Fruit fly (Drosophila melanogaster) whole organism, embryonic: ENCODE measurements around the gene CG7974.
A peak's percentile ranks its signal among the peaks of the same experiment; 100 is the strongest.

Experiments
- Abd-B ChIP-seq: fragments of 200-800 bp; sonication (Bioruptor generic); optimal IDR thresholded peaks from 2 replicates; lab custom pipeline; 2018; ENCODE audit warnings: missing biosample characterization, mild to moderate bottlenecking, missing genetic modification characterization, moderate library complexity
- Adf1 ChIP-seq: fragments of 200-800 bp; sonication (Bioruptor generic); IDR thresholded peaks from 2 replicates; pipeline ENCODE4 v1.3.6; 2022; ENCODE audit warnings: missing biosample characterization, missing genetic modification characterization
- Aef1 ChIP-seq: fragments of 200-800 bp; sonication (Bioruptor generic); IDR thresholded peaks from 3 replicates; pipeline ENCODE4 v1.3.6; 2022; ENCODE audit warnings: missing biosample characterization, missing genetic modification characterization
- Antp ChIP-seq: fragments of 200-800 bp; sonication (Bioruptor generic); optimal IDR thresholded peaks from 3 replicates; lab custom pipeline; 2016; ENCODE audit warnings: missing biosample characterization, missing genetic modification characterization
- Awh ChIP-seq: fragments of 200-800 bp; sonication (Bioruptor generic); IDR thresholded peaks from 2 replicates; pipeline ENCODE4, ENCODE4 v1.3.6; 2022; ENCODE audit warnings: missing biosample characterization, missing genetic modification characterization
- CG10267 ChIP-seq: fragments of 200-800 bp; sonication (Bioruptor generic); optimal IDR thresholded peaks from 2 replicates; lab custom pipeline; 2018; ENCODE audit warnings: missing biosample characterization, mild to moderate bottlenecking, missing genetic modification characterization, moderate library complexity
- CG10565 ChIP-seq: fragments of 200-800 bp; sonication (Bioruptor generic); optimal IDR thresholded peaks from 3 replicates; lab custom pipeline; 2016; ENCODE audit warnings: missing biosample characterization, mild to moderate bottlenecking, missing genetic modification characterization
- CG11456 ChIP-seq: fragments of 200-800 bp; sonication (Bioruptor generic); IDR thresholded peaks from 3 replicates; pipeline ENCODE4 v1.3.6; 2022; ENCODE audit warnings: missing biosample characterization, missing genetic modification characterization
- CG13287 ChIP-seq: fragments of 200-800 bp; sonication (Bioruptor generic); IDR thresholded peaks from 2 replicates; pipeline ENCODE4 v1.3.6; 2022; ENCODE audit warnings: missing biosample characterization, missing genetic modification characterization; ENCODE audit not compliant: partially characterized antibody
- CG13775 ChIP-seq: fragments of 200-800 bp; sonication (Bioruptor generic); optimal IDR thresholded peaks from 3 replicates; lab custom pipeline; 2017; ENCODE audit warnings: missing biosample characterization, mild to moderate bottlenecking, missing genetic modification characterization
- CG14441 ChIP-seq: fragments of 200-800 bp; sonication (Bioruptor generic); IDR thresholded peaks from 2 replicates; pipeline ENCODE4 v1.3.6; 2022; ENCODE audit warnings: missing biosample characterization, missing genetic modification characterization
- CG2120 ChIP-seq: fragments of 200-800 bp; sonication (Bioruptor generic); optimal IDR thresholded peaks from 3 replicates; lab custom pipeline; 2016; ENCODE audit warnings: missing biosample characterization, missing genetic modification characterization
- CG2202 ChIP-seq: fragments of 200-800 bp; sonication (Bioruptor generic); optimal IDR thresholded peaks from 2 replicates; lab custom pipeline; 2018; ENCODE audit warnings: missing biosample characterization, mild to moderate bottlenecking, missing genetic modification characterization
- CG4707 ChIP-seq: fragments of 200-800 bp; sonication (Bioruptor generic); optimal IDR thresholded peaks from 2 replicates; lab custom pipeline; 2018; ENCODE audit warnings: missing biosample characterization, mild to moderate bottlenecking, missing genetic modification characterization, moderate library complexity
- CG6813 ChIP-seq: fragments of 200-800 bp; sonication (Bioruptor generic); optimal IDR thresholded peaks from 2 replicates; lab custom pipeline; 2017; ENCODE audit warnings: missing biosample characterization, missing genetic modification characterization, mild to moderate bottlenecking, moderate library complexity, missing genetic modification reagents
- CG6854 ChIP-seq: fragments of 200-800 bp; sonication (Bioruptor generic); optimal IDR thresholded peaks from 3 replicates; lab custom pipeline; 2017; ENCODE audit warnings: missing biosample characterization, mild to moderate bottlenecking, missing genetic modification characterization
- CG7745 ChIP-seq: fragments of 200-800 bp; sonication (Bioruptor generic); optimal IDR thresholded peaks from 2 replicates; lab custom pipeline; 2018; ENCODE audit warnings: missing biosample characterization, mild to moderate bottlenecking, missing genetic modification characterization, moderate library complexity
- Chrac-16 ChIP-seq: fragments of 200-800 bp; sonication (Bioruptor generic); optimal IDR thresholded peaks from 3 replicates; lab custom pipeline; 2016; ENCODE audit warnings: missing biosample characterization, missing genetic modification characterization
- CkIIα-i1 ChIP-seq: fragments of 200-800 bp; sonication (Bioruptor generic); IDR thresholded peaks from 2 replicates; pipeline ENCODE4 v1.3.6; 2022; ENCODE audit warnings: missing biosample characterization, missing genetic modification characterization
- Dip3 ChIP-seq: fragments of 200-800 bp; sonication (Bioruptor generic); optimal IDR thresholded peaks from 3 replicates; lab custom pipeline; 2016; ENCODE audit warnings: missing biosample characterization, missing genetic modification characterization
- Gsc ChIP-seq: fragments of 200-800 bp; sonication (Bioruptor generic); IDR thresholded peaks from 2 replicates; pipeline ENCODE4 v1.3.6; 2022; ENCODE audit warnings: missing biosample characterization, missing genetic modification characterization
- HLH3B ChIP-seq: fragments of 200-800 bp; sonication (Bioruptor generic); IDR thresholded peaks from 2 replicates; pipeline ENCODE4 v1.3.6; 2022; ENCODE audit warnings: missing biosample characterization, missing genetic modification characterization
- Hr51 ChIP-seq, 2 experiments: fragments of 200-800 bp; sonication (Bioruptor generic); optimal IDR thresholded peaks; 2 replicates in 1 of 2; 3 replicates in 1 of 2; lab custom pipeline; 2016 to 2018; ENCODE audit warnings: missing biosample characterization in 2 of 2, missing genetic modification characterization in 2 of 2, mild to moderate bottlenecking in 1 of 2, moderate library complexity in 1 of 2
- Hr78 ChIP-seq, 2 experiments: fragments of 200-800 bp in 1 of 2; fragments of >200 bp in 1 of 2; sonication (Bioruptor generic) in 1 of 2; optimal IDR thresholded peaks; 2 replicates each; lab custom pipeline; 2017 to 2019; ENCODE audit warnings: missing biosample characterization in 2 of 2, missing genetic modification characterization in 2 of 2, mild to moderate bottlenecking in 1 of 2, moderate library complexity in 1 of 2
- MTF-1 ChIP-seq: fragments of 200-800 bp; sonication (Bioruptor generic); optimal IDR thresholded peaks from 2 replicates; lab custom pipeline; 2018; ENCODE audit warnings: missing biosample characterization, mild to moderate bottlenecking, missing genetic modification characterization, borderline replicate concordance
- Rfx ChIP-seq: fragments of 200-800 bp; sonication (Bioruptor generic); IDR thresholded peaks from 2 replicates; pipeline ENCODE4 v1.3.6; 2022; ENCODE audit warnings: missing biosample characterization, missing genetic modification characterization
- YL-1 ChIP-seq: fragments of 200-800 bp; sonication (Bioruptor generic); optimal IDR thresholded peaks from 3 replicates; lab custom pipeline; 2017; ENCODE audit warnings: missing biosample characterization, mild to moderate bottlenecking, missing genetic modification characterization
- az2 ChIP-seq: fragments of 200-800 bp; sonication (Bioruptor generic); optimal IDR thresholded peaks from 3 replicates; lab custom pipeline; 2016; ENCODE audit warnings: missing biosample characterization, missing genetic modification characterization
- bsh ChIP-seq, 2 experiments: fragments of 200-800 bp; sonication (Bioruptor generic); optimal IDR thresholded peaks; 2 replicates each; lab custom pipeline; 2017 to 2018; ENCODE audit warnings: mild to moderate bottlenecking in 2 of 2, missing biosample characterization in 2 of 2, missing genetic modification characterization in 2 of 2, moderate library complexity in 1 of 2
- danr ChIP-seq: fragments of 200-800 bp; sonication (Bioruptor generic); IDR thresholded peaks from 2 replicates; pipeline ENCODE4 v1.3.6; 2022; ENCODE audit warnings: missing biosample characterization, missing genetic modification characterization
- dpn ChIP-seq, 2 experiments: fragments of 200-800 bp; sonication (Bioruptor generic); optimal IDR thresholded peaks; 3 replicates each; lab custom pipeline; 2016; ENCODE audit warnings: missing biosample characterization in 2 of 2, missing genetic modification characterization in 2 of 2
- dysf ChIP-seq: fragments of 200-800 bp; sonication (Bioruptor generic); IDR thresholded peaks from 3 replicates; pipeline ENCODE4 v1.3.6; 2022; ENCODE audit warnings: missing biosample characterization, missing genetic modification characterization
- gce ChIP-seq: fragments of 200-800 bp; sonication (Bioruptor generic); IDR thresholded peaks from 3 replicates; pipeline ENCODE4 v1.3.6; 2022; ENCODE audit warnings: missing biosample characterization, missing genetic modification characterization
- klu ChIP-seq: fragments of 200-800 bp; sonication (Bioruptor generic); IDR thresholded peaks from 2 replicates; pipeline ENCODE4 v1.3.6; 2022; ENCODE audit warnings: missing biosample characterization, missing genetic modification characterization
- luna ChIP-seq: fragments of 200-800 bp; sonication (Bioruptor generic); optimal IDR thresholded peaks from 2 replicates; lab custom pipeline; 2016; ENCODE audit warnings: missing biosample characterization, missing genetic modification characterization
- mam ChIP-seq: fragments of 200-800 bp; sonication (Bioruptor generic); optimal IDR thresholded peaks from 3 replicates; lab custom pipeline; 2016; ENCODE audit warnings: missing biosample characterization, missing genetic modification characterization
- oc ChIP-seq: fragments of 200-800 bp; sonication (Bioruptor generic); optimal IDR thresholded peaks from 2 replicates; lab custom pipeline; 2018; ENCODE audit warnings: missing biosample characterization, mild to moderate bottlenecking, missing genetic modification characterization, moderate library complexity
- pan ChIP-seq, 4 experiments: fragments of >200 bp in 3 of 4; fragments of 200-800 bp in 1 of 4; sonication (Bioruptor generic) in 1 of 4; optimal IDR thresholded peaks in 3 of 4; IDR thresholded peaks in 1 of 4; 2 replicates each; pipeline versions ENCODE4 v1.3.6 to Lab custom; 2017 to 2022; ENCODE audit warnings: missing biosample characterization in 2 of 4, missing genetic modification characterization in 2 of 4, mixed read lengths in 1 of 4
- pita ChIP-seq: fragments of 200-800 bp; sonication (Bioruptor generic); optimal IDR thresholded peaks from 2 replicates; lab custom pipeline; 2017; ENCODE audit warnings: missing biosample characterization, mild to moderate bottlenecking, missing genetic modification characterization
- psq ChIP-seq: fragments of 200-800 bp; sonication (Bioruptor generic); optimal IDR thresholded peaks from 2 replicates; lab custom pipeline; 2017; ENCODE audit warnings: missing biosample characterization, missing genetic modification characterization
- seq ChIP-seq: fragments of 200-800 bp; sonication (Bioruptor generic); IDR thresholded peaks from 2 replicates; pipeline ENCODE4 v1.3.6; 2022; ENCODE audit warnings: missing biosample characterization, missing genetic modification characterization
- sim ChIP-seq: fragments of 200-800 bp; sonication (Bioruptor generic); IDR thresholded peaks from 2 replicates; pipeline ENCODE4 v1.3.6; 2022; ENCODE audit warnings: missing biosample characterization, missing genetic modification characterization
- sima ChIP-seq: fragments of 200-800 bp; sonication (Bioruptor generic); optimal IDR thresholded peaks from 2 replicates; lab custom pipeline; 2016; ENCODE audit warnings: missing biosample characterization, missing genetic modification characterization
- sqz ChIP-seq: fragments of 200-800 bp; sonication (Bioruptor generic); optimal IDR thresholded peaks from 3 replicates; lab custom pipeline; 2018; ENCODE audit warnings: missing biosample characterization, mild to moderate bottlenecking, missing genetic modification characterization
- trem ChIP-seq: fragments of 200-800 bp; optimal IDR thresholded peaks from 3 replicates; lab custom pipeline; 2019; ENCODE audit warnings: missing biosample characterization, mild to moderate bottlenecking, missing genetic modification characterization, moderate library complexity
- vnd ChIP-seq: fragments of 200-800 bp; sonication (Bioruptor generic); IDR thresholded peaks from 3 replicates; pipeline ENCODE4 v1.3.6; 2022; ENCODE audit warnings: missing biosample characterization, missing genetic modification characterization; ENCODE audit not compliant: partially characterized antibody
- wor ChIP-seq: fragments of 200-800 bp; sonication (Bioruptor generic); IDR thresholded peaks from 2 replicates; pipeline ENCODE4 v1.3.6; 2022; ENCODE audit warnings: missing biosample characterization, missing genetic modification characterization
- zfh1 ChIP-seq: fragments of 200-800 bp; sonication (Bioruptor generic); IDR thresholded peaks from 3 replicates; pipeline ENCODE4 v1.3.6; 2022; ENCODE audit warnings: missing biosample characterization, missing genetic modification characterization
- zfh2 ChIP-seq: fragments of 200-800 bp; sonication (Bioruptor generic); optimal IDR thresholded peaks from 2 replicates; lab custom pipeline; 2016; ENCODE audit warnings: missing biosample characterization, missing genetic modification characterization

Gene CG7974

DNA sequence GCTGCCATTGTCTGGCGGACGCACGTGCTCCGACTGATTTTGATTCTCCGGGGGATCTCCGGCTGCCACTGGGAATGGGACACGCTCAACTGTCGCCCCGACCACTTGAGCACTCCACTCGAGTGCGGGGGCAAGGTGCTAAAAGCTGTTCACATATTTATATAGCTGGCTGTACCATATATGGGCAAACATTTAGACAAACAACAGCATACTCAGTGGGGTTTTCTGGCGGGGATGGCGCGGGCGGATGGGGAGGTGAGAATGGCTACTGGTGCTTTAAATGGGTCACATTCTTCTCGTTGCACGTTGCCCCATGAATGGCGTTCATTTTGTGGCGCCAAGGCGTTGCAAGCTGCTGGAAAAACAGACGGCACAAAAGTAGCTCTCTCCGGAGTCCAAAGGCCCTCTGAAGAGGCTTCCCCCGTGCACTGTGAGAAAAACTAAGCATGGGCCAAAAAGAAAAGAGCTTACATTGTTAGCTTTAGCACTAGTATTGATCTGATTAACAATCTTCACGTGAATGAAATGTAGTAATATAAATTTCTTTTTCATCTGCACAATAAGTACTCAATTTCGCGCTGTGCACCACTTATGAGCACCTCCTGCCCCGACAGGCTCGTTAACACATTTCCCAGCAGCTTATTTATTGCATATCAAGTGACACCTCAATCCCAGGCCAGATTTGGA lies 25.9 kb downstream of the CG7974 start (continued):
- TF ChIP-seq zfh2 (no peak), psq (GFP tag; lab: Kevin White, UChicago) (no peak), mam (GFP tag; lab: Kevin White, UChicago) (no peak), Aef1 (GFP tag; lab: Robert Waterston, UW) (no peak), trem (tag; lab: Kevin White, UChicago) (no peak), Adf1 (no peak), Hr78 (GFP tag; optimal IDR thresholded peaks at IDR 0.05; lab: Kevin White, UChicago) (no peak), sima (GFP tag; lab: Kevin White, UChicago) (no peak), CG13775 (GFP tag; lab: Kevin White, UChicago) (no peak), Gsc (peak; percentile 15; the same call in 1 of the 2 replicates), CG7745 (tag; lab: Kevin White, UChicago) (no peak), oc (no peak), danr (no peak), CG4707 (GFP tag; lab: Kevin White, UChicago) (peak; percentile 34), CG13287 (GFP tag; lab: Robert Waterston, UW) (no peak), YL-1 (GFP tag; lab: Kevin White, UChicago) (no peak), CkIIα-i1 (no peak), gce (GFP tag; lab: Robert Waterston, UW) (no peak; the same call in 2 of the 3 replicates), MTF-1 (GFP tag; lab: Kevin White, UChicago) (peak; percentile 62), pan (optimal IDR thresholded peaks at IDR 0.05; lab: Kevin White, UChicago) (no peak), pan (GFP tag; optimal IDR thresholded peaks at IDR 0.05 in 1 of 2, IDR thresholded peaks at IDR 0.05 in 1 of 2) (no peak), wor (GFP tag; lab: Robert Waterston, UW) (no peak), Abd-B (no peak), CG10267 (tag; lab: Kevin White, UChicago) (peak; percentile 27), CG2120 (no peak), CG2202 (peak; percentile 36), sim (no peak), Antp (GFP tag; lab: Kevin White, UChicago) (peak; percentile 40), dpn (GFP tag; optimal IDR thresholded peaks at IDR 0.05; lab: Kevin White, UChicago) (peak in 1 of 2 experiments; percentile 4), Rfx (GFP tag; lab: Robert Waterston, UW) (no peak), zfh1 (GFP tag; lab: Robert Waterston, UW) (peak; percentile 59), pita (GFP tag; lab: Kevin White, UChicago) (no peak), dysf (GFP tag; lab: Robert Waterston, UW) (peak; percentile 39; the same call in 1 of the 3 replicates), Awh (peak; percentile 33; the same call in 1 of the 2 replicates), az2 (GFP tag; lab: Kevin White, UChicago) (peak; percentile 30), seq (peak; percentile 50; the same call in 1 of the 2 replicates), sqz (no peak), klu (GFP tag; lab: Robert Waterston, UW) (no peak), CG11456 (GFP tag; lab: Robert Waterston, UW) (no peak), Dip3 (GFP tag; lab: Kevin White, UChicago) (no peak), CG6813 (GFP tag; lab: Kevin White, UChicago) (peak; percentile 57), luna (no peak), vnd (GFP tag; lab: Robert Waterston, UW) (no peak), CG14441 (GFP tag; lab: Robert Waterston, UW) (no peak), Hr51 (GFP tag; optimal IDR thresholded peaks at IDR 0.05; lab: Kevin White, UChicago) (no peak), CG6854 (no peak), CG10565 (GFP tag; lab: Kevin White, UChicago) (no peak), HLH3B (GFP tag; lab: Robert Waterston, UW) (peak; percentile 18; the same call in 1 of the 2 replicates), bsh (GFP tag; optimal IDR thresholded peaks at IDR 0.05; lab: Kevin White, UChicago) (peak; percentile 65), Chrac-16 (GFP tag; lab: Kevin White, UChicago) (no peak)
